Fruit fly (Drosophila melanogaster) whole organism, embryonic: ENCODE results near the gene CG9130.
A peak's percentile ranks its signal among the peaks of the same experiment; 100 is the strongest.

Source experiments
- Bgb ChIP-seq: fragments of 200-800 bp; sonication (Bioruptor generic); IDR thresholded peaks from 2 replicates; pipeline ENCODE4 v1.3.6; 2022; ENCODE audit warnings: missing biosample characterization, missing genetic modification characterization; ENCODE audit not compliant: partially characterized antibody
- CG10462 ChIP-seq: fragments of 200-800 bp; sonication (Bioruptor generic); optimal IDR thresholded peaks from 2 replicates; lab custom pipeline; 2016; ENCODE audit warnings: missing biosample characterization, missing genetic modification characterization
- CG11093 ChIP-seq: fragments of 200-800 bp; sonication (Bioruptor generic); IDR thresholded peaks from 3 replicates; pipeline ENCODE4 v1.3.6; 2022; ENCODE audit warnings: missing biosample characterization, missing genetic modification characterization
- CG11456 ChIP-seq: fragments of 200-800 bp; sonication (Bioruptor generic); IDR thresholded peaks from 3 replicates; pipeline ENCODE4 v1.3.6; 2022; ENCODE audit warnings: missing biosample characterization, missing genetic modification characterization
- CG12769 ChIP-seq: fragments of 200-800 bp; sonication (Bioruptor generic); optimal IDR thresholded peaks from 2 replicates; lab custom pipeline; 2019; ENCODE audit warnings: missing biosample characterization, mild to moderate bottlenecking, missing genetic modification characterization, moderate library complexity
- CG13424 ChIP-seq: fragments of 200-800 bp; sonication (Bioruptor generic); optimal IDR thresholded peaks from 2 replicates; lab custom pipeline; 2019; ENCODE audit warnings: missing biosample characterization, mild to moderate bottlenecking, missing genetic modification characterization, moderate library complexity
- CG16813 ChIP-seq: fragments of 200-800 bp; sonication (Bioruptor generic); IDR thresholded peaks from 3 replicates; pipeline ENCODE4 v1.3.6; 2022; ENCODE audit warnings: missing biosample characterization, missing genetic modification characterization; ENCODE audit not compliant: partially characterized antibody
- CG17829 ChIP-seq: fragments of 200-800 bp; optimal IDR thresholded peaks from 2 replicates; lab custom pipeline; 2019; ENCODE audit warnings: missing biosample characterization, mild to moderate bottlenecking, missing genetic modification characterization, moderate library complexity
- CG18476 ChIP-seq: fragments of 200-800 bp; sonication (Bioruptor generic); optimal IDR thresholded peaks from 2 replicates; lab custom pipeline; 2016; ENCODE audit warnings: missing biosample characterization, mild to moderate bottlenecking, missing genetic modification characterization
- CG3163 ChIP-seq: fragments of 200-800 bp; sonication (Bioruptor generic); optimal IDR thresholded peaks from 3 replicates; lab custom pipeline; 2016; ENCODE audit warnings: missing biosample characterization, missing genetic modification characterization
- CG3407 ChIP-seq: fragments of 200-800 bp; sonication (Bioruptor generic); optimal IDR thresholded peaks from 2 replicates; lab custom pipeline; 2018; ENCODE audit warnings: missing biosample characterization, mild to moderate bottlenecking, missing genetic modification characterization
- CG7556 ChIP-seq: fragments of 200-800 bp; sonication (Bioruptor generic); optimal IDR thresholded peaks from 2 replicates; lab custom pipeline; 2017; ENCODE audit warnings: missing biosample characterization, mild to moderate bottlenecking, missing genetic modification characterization
- CG8290 ChIP-seq, 3 experiments: fragments of 200-800 bp; sonication (Bioruptor generic); optimal IDR thresholded peaks; 2 replicates each; lab custom pipeline; 2016 to 2019; ENCODE audit warnings: missing biosample characterization in 3 of 3, missing genetic modification characterization in 3 of 3, mild to moderate bottlenecking in 2 of 3, moderate library complexity in 1 of 3
- CG9215 ChIP-seq: fragments of 200-800 bp; sonication (Bioruptor generic); IDR thresholded peaks from 2 replicates; pipeline ENCODE4 v1.3.6; 2022; ENCODE audit warnings: missing biosample characterization, missing genetic modification characterization
- D ChIP-seq, 2 experiments: fragments of 200-800 bp in 1 of 2; fragments of >200 bp in 1 of 2; sonication (Bioruptor generic) in 1 of 2; optimal IDR thresholded peaks; 2 replicates in 1 of 2; 3 replicates in 1 of 2; lab custom pipeline; 2017; ENCODE audit warnings: mild to moderate bottlenecking in 1 of 2, missing biosample characterization in 1 of 2, missing genetic modification characterization in 1 of 2, missing genetic modification reagents in 1 of 2
- ERR ChIP-seq: fragments of 200-800 bp; sonication (Bioruptor generic); optimal IDR thresholded peaks from 2 replicates; lab custom pipeline; 2016; ENCODE audit warnings: missing biosample characterization, missing genetic modification characterization
- Ets65A ChIP-seq: fragments of 200-800 bp; sonication (Bioruptor generic); peaks from one replicate; lab custom pipeline; 2016; ENCODE audit warnings: missing biosample characterization, missing genetic modification characterization
- Hr78 ChIP-seq, 2 experiments: fragments of 200-800 bp in 1 of 2; fragments of >200 bp in 1 of 2; sonication (Bioruptor generic) in 1 of 2; optimal IDR thresholded peaks; 2 replicates each; lab custom pipeline; 2017 to 2019; ENCODE audit warnings: missing biosample characterization in 2 of 2, missing genetic modification characterization in 2 of 2, mild to moderate bottlenecking in 1 of 2, moderate library complexity in 1 of 2
- Med ChIP-seq: fragments of 200-800 bp; sonication (Bioruptor generic); peaks from one replicate; lab custom pipeline; 2016; ENCODE audit warnings: missing biosample characterization, missing genetic modification characterization, mild to moderate bottlenecking, inconsistent platforms, moderate library complexity
- Ptx1 ChIP-seq: fragments of 200-800 bp; sonication (Bioruptor generic); IDR thresholded peaks from 2 replicates; pipeline ENCODE4 v1.3.6; 2022; ENCODE audit warnings: missing biosample characterization, missing genetic modification characterization
- Ravus ChIP-seq: fragments of 200-800 bp; sonication (Bioruptor generic); IDR thresholded peaks from 2 replicates; pipeline ENCODE4 v1.3.6; 2022; ENCODE audit warnings: missing biosample characterization, missing genetic modification characterization
- Sry-β ChIP-seq: fragments of 200-800 bp; sonication (Bioruptor generic); optimal IDR thresholded peaks from 2 replicates; lab custom pipeline; 2018; ENCODE audit warnings: missing biosample characterization, mild to moderate bottlenecking, missing genetic modification characterization, moderate library complexity
- Stat92E ChIP-seq, 3 experiments: fragments of >200 bp in 2 of 3; fragments of 200-800 bp in 1 of 3; sonication (Bioruptor generic) in 1 of 3; optimal IDR thresholded peaks; 2 replicates each; lab custom pipeline; 2017 to 2019; ENCODE audit warnings: missing biosample characterization in 3 of 3, missing genetic modification characterization in 3 of 3, mild to moderate bottlenecking in 1 of 3, moderate library complexity in 1 of 3
- Trl ChIP-seq, 3 experiments: fragments of >200 bp in 2 of 3; fragments of 200-800 bp in 1 of 3; sonication (Bioruptor generic) in 1 of 3; optimal IDR thresholded peaks; 2 replicates in 1 of 3; 3 replicates in 2 of 3; lab custom pipeline; 2016 to 2017; ENCODE audit warnings: missing biosample characterization in 1 of 3, missing genetic modification characterization in 1 of 3
- Xbp1 ChIP-seq: fragments of 200-800 bp; sonication (Bioruptor generic); optimal IDR thresholded peaks from 3 replicates; lab custom pipeline; 2016; ENCODE audit warnings: missing biosample characterization, mild to moderate bottlenecking, missing genetic modification characterization
- al ChIP-seq: fragments of 200-800 bp; sonication (Bioruptor generic); IDR thresholded peaks from 2 replicates; pipeline ENCODE4 v1.3.6; 2022; ENCODE audit warnings: missing biosample characterization, missing genetic modification characterization
- bbx ChIP-seq: fragments of 200-800 bp; sonication (Bioruptor generic); IDR thresholded peaks from 2 replicates; pipeline ENCODE4 v1.3.6; 2022; ENCODE audit warnings: missing biosample characterization, missing genetic modification characterization; ENCODE audit not compliant: partially characterized antibody
- bigmax ChIP-seq: fragments of 200-800 bp; sonication (Bioruptor generic); optimal IDR thresholded peaks from 2 replicates; lab custom pipeline; 2018; ENCODE audit warnings: missing biosample characterization, mild to moderate bottlenecking, missing genetic modification characterization
- btn ChIP-seq: fragments of 200-800 bp; sonication (Bioruptor generic); optimal IDR thresholded peaks from 2 replicates; lab custom pipeline; 2016; ENCODE audit warnings: missing biosample characterization, missing genetic modification characterization
- chinmo ChIP-seq: fragments of 200-800 bp; sonication (Bioruptor generic); IDR thresholded peaks from 4 replicates; pipeline ENCODE4 v1.3.6; 2022; ENCODE audit warnings: missing biosample characterization, missing genetic modification characterization; ENCODE audit not compliant: partially characterized antibody
- dm ChIP-seq: fragments of 200-800 bp; sonication (Bioruptor generic); optimal IDR thresholded peaks from 3 replicates; lab custom pipeline; 2016; ENCODE audit warnings: missing biosample characterization, missing genetic modification characterization
- exex ChIP-seq: fragments of 200-800 bp; sonication (Bioruptor generic); optimal IDR thresholded peaks from 4 replicates; lab custom pipeline; 2018; ENCODE audit warnings: missing biosample characterization, mild to moderate bottlenecking, missing genetic modification characterization, moderate library complexity
- eyg ChIP-seq: fragments of 200-800 bp; sonication (Bioruptor generic); optimal IDR thresholded peaks from 3 replicates; lab custom pipeline; 2016; ENCODE audit warnings: missing biosample characterization, missing genetic modification characterization
- fd64A ChIP-seq: fragments of 200-800 bp; sonication (Bioruptor generic); optimal IDR thresholded peaks from 3 replicates; lab custom pipeline; 2018; ENCODE audit warnings: missing biosample characterization, mild to moderate bottlenecking, missing genetic modification characterization
- ftz-f1 ChIP-seq: fragments of 200-800 bp; sonication (Bioruptor generic); optimal IDR thresholded peaks from 2 replicates; lab custom pipeline; 2016; ENCODE audit warnings: missing biosample characterization, missing genetic modification characterization
- lab ChIP-seq: fragments of 200-800 bp; sonication (Bioruptor generic); optimal IDR thresholded peaks from 3 replicates; lab custom pipeline; 2017; ENCODE audit warnings: missing biosample characterization, missing genetic modification characterization, mild to moderate bottlenecking, moderate library complexity, missing genetic modification reagents
- mam ChIP-seq: fragments of 200-800 bp; sonication (Bioruptor generic); optimal IDR thresholded peaks from 3 replicates; lab custom pipeline; 2016; ENCODE audit warnings: missing biosample characterization, missing genetic modification characterization
- pita ChIP-seq: fragments of 200-800 bp; sonication (Bioruptor generic); optimal IDR thresholded peaks from 2 replicates; lab custom pipeline; 2017; ENCODE audit warnings: missing biosample characterization, mild to moderate bottlenecking, missing genetic modification characterization
- row ChIP-seq: fragments of 200-800 bp; sonication (Bioruptor generic); IDR thresholded peaks from 3 replicates; pipeline ENCODE4 v1.3.6; 2022; ENCODE audit warnings: missing biosample characterization, missing genetic modification characterization
- sc ChIP-seq, 3 experiments: fragments of >200 bp in 2 of 3; fragments of 200-800 bp in 1 of 3; sonication (Bioruptor generic) in 1 of 3; optimal IDR thresholded peaks; 2 replicates in 2 of 3; 3 replicates in 1 of 3; lab custom pipeline; 2017; ENCODE audit warnings: mild to moderate bottlenecking in 1 of 3, missing biosample characterization in 1 of 3, missing genetic modification characterization in 1 of 3, missing genetic modification reagents in 1 of 3
- sd ChIP-seq: fragments of 200-800 bp; sonication (Bioruptor generic); optimal IDR thresholded peaks from 3 replicates; lab custom pipeline; 2018; ENCODE audit warnings: missing biosample characterization, mild to moderate bottlenecking, missing genetic modification characterization, moderate library complexity
- stwl ChIP-seq: fragments of 200-800 bp; sonication (Bioruptor generic); optimal IDR thresholded peaks from 3 replicates; lab custom pipeline; 2018; ENCODE audit warnings: missing biosample characterization, mild to moderate bottlenecking, missing genetic modification characterization, moderate library complexity
- sug ChIP-seq: fragments of 200-800 bp; optimal IDR thresholded peaks from 2 replicates; lab custom pipeline; 2019; ENCODE audit warnings: missing biosample characterization, mild to moderate bottlenecking, missing genetic modification characterization, moderate library complexity
- tll ChIP-seq, 2 experiments: fragments of 200-800 bp in 1 of 2; fragments of >200 bp in 1 of 2; sonication (Bioruptor generic) in 1 of 2; optimal IDR thresholded peaks; 2 replicates each; lab custom pipeline; 2017 to 2019; ENCODE audit warnings: missing biosample characterization in 2 of 2, missing genetic modification characterization in 2 of 2, mild to moderate bottlenecking in 1 of 2, moderate library complexity in 1 of 2
- toy ChIP-seq: fragments of 200-800 bp; sonication (Bioruptor generic); IDR thresholded peaks from 2 replicates; pipeline ENCODE4 v1.3.6; 2022; ENCODE audit warnings: missing biosample characterization, missing genetic modification characterization

CG9130 gene

DNA sequence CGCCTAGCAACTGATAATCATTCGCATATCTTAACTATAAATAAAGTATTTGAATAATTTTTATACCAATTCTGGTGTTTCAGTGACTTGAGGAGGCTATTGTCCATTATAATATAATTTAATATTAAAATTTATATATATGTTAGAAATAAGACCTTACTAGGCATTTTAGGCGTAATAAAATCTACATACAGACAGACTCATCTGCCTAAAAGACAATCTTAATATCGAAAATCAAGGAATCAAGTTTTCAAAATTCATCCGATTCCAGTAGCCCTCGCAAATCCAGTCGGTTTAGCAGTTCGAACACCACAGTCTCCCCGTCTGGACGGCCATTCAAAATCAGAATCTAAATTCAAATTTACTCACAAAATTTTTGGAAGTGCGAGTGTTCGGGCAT is at the start of gene CG9130, which contains the start of gene CG9133:
Gene CG9130 (plus strand): TSS at position 301 of the 400 bp plus-strand sequence.
Gene CG9133 (plus strand): TSS at position 301 of the 400 bp plus-strand sequence.
- no peak for TF ChIP-seq ERR
- no peak for TF ChIP-seq dm (GFP tag; lab: Kevin White, UChicago)
- no peak for TF ChIP-seq Sry-β (GFP tag; lab: Kevin White, UChicago)
- TF ChIP-seq lab (GFP tag; lab: Kevin White, UChicago), result no peak
- TF ChIP-seq stwl (tag; lab: Kevin White, UChicago), result no peak
- TF ChIP-seq fd64A (GFP tag; lab: Kevin White, UChicago), result no peak
- no peak for TF ChIP-seq CG16813 (GFP tag; lab: Robert Waterston, UW)
- TF ChIP-seq Bgb (GFP tag; lab: Robert Waterston, UW), result no peak
- no peak for TF ChIP-seq Ets65A (GFP tag; lab: Kevin White, UChicago)
- no peak for TF ChIP-seq pita (GFP tag; lab: Kevin White, UChicago)

DNA sequence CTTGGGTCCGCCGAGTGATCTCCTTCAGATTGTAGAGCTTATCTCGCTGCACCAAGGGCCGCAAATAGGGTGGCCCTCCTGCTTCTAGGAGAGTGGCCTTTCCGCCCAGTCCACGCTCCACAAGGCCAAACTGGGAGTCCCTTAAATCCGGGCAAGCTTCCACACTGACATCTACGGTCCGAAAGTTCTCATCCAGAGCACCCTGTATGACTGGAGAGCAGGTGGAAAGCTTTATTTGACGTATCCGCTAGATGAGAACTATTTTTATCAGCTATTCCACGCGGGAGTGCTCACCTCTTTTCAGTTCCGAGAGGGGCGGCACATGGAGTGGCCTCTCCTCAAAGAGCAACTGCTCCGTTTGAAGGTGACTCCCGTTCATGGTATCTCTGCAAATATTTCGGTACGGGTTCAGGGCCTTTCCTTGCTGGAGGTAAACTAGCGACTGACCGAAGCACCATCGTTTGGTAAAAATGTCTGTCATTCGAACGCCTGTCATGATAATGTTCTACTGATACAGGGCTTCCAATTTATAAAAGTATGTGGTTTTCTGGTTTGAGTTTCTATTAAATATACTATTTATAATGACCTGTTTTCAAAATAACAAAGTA is 49.1 kb upstream of the CG9130 start, which contains the start of gene meep:
Gene meep (minus strand): TSS at position 449 of the 608 bp plus-strand sequence.
- TF ChIP-seq CG18476 (no peak), Ravus (GFP tag; lab: Robert Waterston, UW) (no peak), CG9215 (GFP tag; lab: Robert Waterston, UW) (no peak), CG11093 (no peak), toy (GFP tag; lab: Robert Waterston, UW) (no peak), D (optimal IDR thresholded peaks at IDR 0.05; lab: Kevin White, UChicago) (no peak), D (GFP tag; optimal IDR thresholded peaks at IDR 0.05; lab: Kevin White, UChicago) (no peak), btn (no peak), al (GFP tag; lab: Robert Waterston, UW) (no peak), Med (GFP tag; lab: Kevin White, UChicago) (peak; percentile 55), CG7556 (GFP tag; lab: Kevin White, UChicago) (no peak), CG13424 (tag; lab: Kevin White, UChicago) (no peak), Xbp1 (GFP tag; lab: Kevin White, UChicago) (no peak), ftz-f1 (GFP tag; lab: Kevin White, UChicago) (peak; percentile 60), bigmax (GFP tag; lab: Kevin White, UChicago) (no peak), eyg (GFP tag; lab: Kevin White, UChicago) (no peak), Hr78 (GFP tag; optimal IDR thresholded peaks at IDR 0.05; lab: Kevin White, UChicago) (no peak), CG3407 (no peak), exex (tag; lab: Kevin White, UChicago) (no peak), CG11456 (GFP tag; lab: Robert Waterston, UW) (0 out of 3 replicates have a peak, but pooled peaks have one; percentile 33), CG3163 (GFP tag; lab: Kevin White, UChicago) (no peak), CG10462 (GFP tag; lab: Kevin White, UChicago) (no peak), CG8290 (GFP tag; optimal IDR thresholded peaks at IDR 0.05; lab: Kevin White, UChicago) (no peak), CG8290 (tag; optimal IDR thresholded peaks at IDR 0.05; lab: Kevin White, UChicago) (peak in 1 of 2 experiments; percentile 15), Stat92E (GFP tag; optimal IDR thresholded peaks at IDR 0.05; lab: Kevin White, UChicago) (no peak), sd (tag; lab: Kevin White, UChicago) (peak; percentile 63), Ptx1 (GFP tag; lab: Robert Waterston, UW) (no peak), ERR (peak; percentile 76), sc (optimal IDR thresholded peaks at IDR 0.05; lab: Kevin White, UChicago) (no peak), sc (GFP tag; optimal IDR thresholded peaks at IDR 0.05; lab: Kevin White, UChicago) (no peak), bbx (no peak), row (GFP tag; lab: Robert Waterston, UW) (0 out of 3 replicates have a peak, but pooled peaks have one; percentile 18), CG12769 (tag; lab: Kevin White, UChicago) (peak; percentile 76), sug (tag; lab: Kevin White, UChicago) (peak; percentile 93), Trl (optimal IDR thresholded peaks at IDR 0.05; lab: Kevin White, UChicago) (peak; percentile 11 to 37), Trl (GFP tag; optimal IDR thresholded peaks at IDR 0.05; lab: Kevin White, UChicago) (no peak), mam (GFP tag; lab: Kevin White, UChicago) (no peak), tll (GFP tag; optimal IDR thresholded peaks at IDR 0.05; lab: Kevin White, UChicago) (no peak), chinmo (GFP tag; lab: Robert Waterston, UW) (0 out of 4 replicates have a peak, but pooled peaks have one; percentile 46), CG17829 (no peak)
